Fruit fly (Drosophila melanogaster) whole organism, embryonic: ENCODE results near the gene gukh.

Experiments used
- ATbp ChIP-seq: fragments of 200-800 bp; sonication (Bioruptor generic); optimal IDR thresholded peaks from 2 replicates; lab custom pipeline; 2017; ENCODE audit warnings: missing biosample characterization, mild to moderate bottlenecking, missing genetic modification characterization, missing genetic modification reagents
- Ada2b ChIP-seq: fragments of 200-800 bp; sonication (Bioruptor generic); IDR thresholded peaks from 2 replicates; pipeline ENCODE4 v1.3.6; 2022; ENCODE audit warnings: missing biosample characterization, missing genetic modification characterization
- BEAF-32 ChIP-seq: fragments of 200-800 bp; sonication (Bioruptor generic); optimal IDR thresholded peaks from 3 replicates; lab custom pipeline; 2017; ENCODE audit warnings: missing biosample characterization, missing genetic modification characterization, mild to moderate bottlenecking, moderate library complexity, missing genetic modification reagents
- CG10462 ChIP-seq: fragments of 200-800 bp; sonication (Bioruptor generic); optimal IDR thresholded peaks from 2 replicates; lab custom pipeline; 2016; ENCODE audit warnings: missing biosample characterization, missing genetic modification characterization
- CG11695 ChIP-seq: fragments of 200-800 bp; sonication (Bioruptor generic); IDR thresholded peaks from 3 replicates; pipeline ENCODE4 v1.3.6; 2022; ENCODE audit warnings: missing biosample characterization, missing genetic modification characterization
- CG11723 ChIP-seq: fragments of 200-800 bp; sonication (Bioruptor generic); optimal IDR thresholded peaks from 2 replicates; lab custom pipeline; 2017; ENCODE audit warnings: missing biosample characterization, mild to moderate bottlenecking, missing genetic modification characterization
- CG12071 ChIP-seq: fragments of 200-800 bp; sonication (Bioruptor generic); optimal IDR thresholded peaks from 3 replicates; lab custom pipeline; 2018; ENCODE audit warnings: missing biosample characterization, mild to moderate bottlenecking, missing genetic modification characterization
- CG13296 ChIP-seq: fragments of 200-800 bp; sonication (Bioruptor generic); optimal IDR thresholded peaks from 3 replicates; lab custom pipeline; 2018; ENCODE audit warnings: missing biosample characterization, mild to moderate bottlenecking, missing genetic modification characterization
- CG15514 ChIP-seq: fragments of 200-800 bp; sonication (Bioruptor generic); optimal IDR thresholded peaks from 3 replicates; lab custom pipeline; 2017; ENCODE audit warnings: missing biosample characterization, missing genetic modification characterization, mild to moderate bottlenecking, moderate library complexity, missing genetic modification reagents
- CG1603 ChIP-seq: fragments of 200-800 bp; sonication (Bioruptor generic); optimal IDR thresholded peaks from 2 replicates; lab custom pipeline; 2019; ENCODE audit warnings: missing biosample characterization, mild to moderate bottlenecking, missing genetic modification characterization, moderate library complexity
- CG18619 ChIP-seq: fragments of 200-800 bp; sonication (Bioruptor generic); optimal IDR thresholded peaks from 3 replicates; lab custom pipeline; 2017; ENCODE audit warnings: missing biosample characterization, mild to moderate bottlenecking, missing genetic modification characterization
- CG2202 ChIP-seq: fragments of 200-800 bp; sonication (Bioruptor generic); optimal IDR thresholded peaks from 2 replicates; lab custom pipeline; 2018; ENCODE audit warnings: missing biosample characterization, mild to moderate bottlenecking, missing genetic modification characterization
- CG31365 ChIP-seq: fragments of 200-800 bp; sonication (Bioruptor generic); optimal IDR thresholded peaks from 2 replicates; lab custom pipeline; 2018; ENCODE audit warnings: missing biosample characterization, mild to moderate bottlenecking, missing genetic modification characterization
- CG31388 ChIP-seq: fragments of 200-800 bp; sonication (Bioruptor generic); optimal IDR thresholded peaks from 2 replicates; lab custom pipeline; 2016; ENCODE audit warnings: missing biosample characterization, missing genetic modification characterization
- CG3847 ChIP-seq: fragments of 200-800 bp; sonication (Bioruptor generic); IDR thresholded peaks from 2 replicates; pipeline ENCODE4 v1.3.6; 2022; ENCODE audit warnings: missing biosample characterization, missing genetic modification characterization
- CG4424 ChIP-seq: fragments of 200-800 bp; sonication (Bioruptor generic); optimal IDR thresholded peaks from 3 replicates; lab custom pipeline; 2016; ENCODE audit warnings: missing biosample characterization, missing genetic modification characterization
- CG4730 ChIP-seq: fragments of 200-800 bp; sonication (Bioruptor generic); IDR thresholded peaks from 2 replicates; pipeline ENCODE4 v1.3.6; 2022; ENCODE audit warnings: missing biosample characterization, missing genetic modification characterization
- CG6791 ChIP-seq: fragments of 200-800 bp; sonication (Bioruptor generic); IDR thresholded peaks from 3 replicates; pipeline ENCODE4 v1.3.6; 2022; ENCODE audit warnings: missing biosample characterization, missing genetic modification characterization; ENCODE audit not compliant: partially characterized antibody
- CG8944 ChIP-seq: fragments of 200-800 bp; sonication (Bioruptor generic); optimal IDR thresholded peaks from 3 replicates; lab custom pipeline; 2016; ENCODE audit warnings: missing biosample characterization, missing genetic modification characterization
- CG9876 ChIP-seq: fragments of 200-800 bp; sonication (Bioruptor generic); optimal IDR thresholded peaks from 2 replicates; lab custom pipeline; 2016; ENCODE audit warnings: missing biosample characterization, missing genetic modification characterization
- E2f2 ChIP-seq: fragments of 200-800 bp; sonication (Bioruptor generic); IDR thresholded peaks from 2 replicates; pipeline ENCODE4 v1.3.6; 2022; ENCODE audit warnings: missing biosample characterization, missing genetic modification characterization
- Fer2 ChIP-seq: fragments of 200-800 bp; sonication (Bioruptor generic); optimal IDR thresholded peaks from 2 replicates; lab custom pipeline; 2018; ENCODE audit warnings: missing biosample characterization, mild to moderate bottlenecking, missing genetic modification characterization, moderate library complexity
- Jarid2 ChIP-seq: fragments of 200-800 bp; sonication (Bioruptor generic); optimal IDR thresholded peaks from 3 replicates; lab custom pipeline; 2017; ENCODE audit warnings: mild to moderate bottlenecking, missing biosample characterization, missing genetic modification reagents, missing genetic modification characterization
- Nf-YC ChIP-seq: fragments of 200-800 bp; optimal IDR thresholded peaks from 3 replicates; lab custom pipeline; 2019; ENCODE audit warnings: missing biosample characterization, mild to moderate bottlenecking, missing genetic modification characterization, moderate library complexity
- Oaz ChIP-seq: fragments of 200-800 bp; sonication (Bioruptor generic); IDR thresholded peaks from 2 replicates; pipeline ENCODE4 v1.3.6; 2022; ENCODE audit warnings: missing biosample characterization, missing genetic modification characterization
- Optix ChIP-seq: fragments of 200-800 bp; sonication (Bioruptor generic); IDR thresholded peaks from 3 replicates; pipeline ENCODE4 v1.3.6; 2022; ENCODE audit warnings: missing biosample characterization, missing genetic modification characterization
- Ptx1 ChIP-seq: fragments of 200-800 bp; sonication (Bioruptor generic); IDR thresholded peaks from 2 replicates; pipeline ENCODE4 v1.3.6; 2022; ENCODE audit warnings: missing biosample characterization, missing genetic modification characterization
- Sry-δ ChIP-seq: fragments of 200-800 bp; sonication (Bioruptor generic); optimal IDR thresholded peaks from 2 replicates; lab custom pipeline; 2016; ENCODE audit warnings: missing biosample characterization, missing genetic modification characterization
- Usf ChIP-seq: fragments of 200-800 bp; sonication (Bioruptor generic); optimal IDR thresholded peaks from 2 replicates; lab custom pipeline; 2017; ENCODE audit warnings: missing genotype, missing biosample characterization, missing genetic modification characterization
- abd-A ChIP-seq: fragments of 200-800 bp; sonication (Bioruptor generic); optimal IDR thresholded peaks from 3 replicates; lab custom pipeline; 2019; ENCODE audit warnings: missing biosample characterization, mild to moderate bottlenecking, missing genetic modification characterization, moderate library complexity
- cwo ChIP-seq: fragments of 200-800 bp; sonication (Bioruptor generic); optimal IDR thresholded peaks from 3 replicates; lab custom pipeline; 2017; ENCODE audit warnings: missing biosample characterization, missing genetic modification characterization, mild to moderate bottlenecking, moderate library complexity, missing genetic modification reagents
- dan ChIP-seq: fragments of 200-800 bp; sonication (Bioruptor generic); IDR thresholded peaks from 2 replicates; pipeline ENCODE4 v1.3.6; 2022; ENCODE audit warnings: missing biosample characterization, missing genetic modification characterization
- dimm ChIP-seq: fragments of 200-800 bp; sonication (Bioruptor generic); IDR thresholded peaks from 2 replicates; pipeline ENCODE4 v1.3.6; 2022; ENCODE audit warnings: missing biosample characterization, missing genetic modification characterization
- grau ChIP-seq: fragments of 200-800 bp; optimal IDR thresholded peaks from 3 replicates; lab custom pipeline; 2019; ENCODE audit warnings: missing biosample characterization, mild to moderate bottlenecking, missing genetic modification characterization, moderate library complexity
- grn ChIP-seq: fragments of 200-800 bp; sonication (Bioruptor generic); optimal IDR thresholded peaks from 3 replicates; lab custom pipeline; 2017; ENCODE audit warnings: missing biosample characterization, missing genetic modification characterization
- kah ChIP-seq: fragments of 200-800 bp; sonication (Bioruptor generic); optimal IDR thresholded peaks from 2 replicates; lab custom pipeline; 2018; ENCODE audit warnings: missing biosample characterization, mild to moderate bottlenecking, missing genetic modification characterization
- kni ChIP-seq: fragments of 200-800 bp; sonication (Bioruptor generic); optimal IDR thresholded peaks from 3 replicates; lab custom pipeline; 2017; ENCODE audit warnings: mild to moderate bottlenecking, missing biosample characterization, missing genetic modification reagents, missing genetic modification characterization
- lilli ChIP-seq: fragments of 200-800 bp; sonication (Bioruptor generic); optimal IDR thresholded peaks from 3 replicates; lab custom pipeline; 2016; ENCODE audit warnings: missing biosample characterization, missing genetic modification characterization
- luna ChIP-seq: fragments of 200-800 bp; sonication (Bioruptor generic); optimal IDR thresholded peaks from 2 replicates; lab custom pipeline; 2016; ENCODE audit warnings: missing biosample characterization, missing genetic modification characterization
- nom ChIP-seq: fragments of 200-800 bp; sonication (Bioruptor generic); optimal IDR thresholded peaks from 2 replicates; lab custom pipeline; 2017; ENCODE audit warnings: missing biosample characterization, missing genetic modification characterization, mild to moderate bottlenecking, moderate library complexity, missing genetic modification reagents
- phol ChIP-seq: fragments of 200-800 bp; sonication (Bioruptor generic); optimal IDR thresholded peaks from 3 replicates; lab custom pipeline; 2018; ENCODE audit warnings: missing biosample characterization, mild to moderate bottlenecking, missing genetic modification characterization, moderate library complexity
- sd ChIP-seq: fragments of 200-800 bp; sonication (Bioruptor generic); optimal IDR thresholded peaks from 3 replicates; lab custom pipeline; 2018; ENCODE audit warnings: missing biosample characterization, mild to moderate bottlenecking, missing genetic modification characterization, moderate library complexity
- sisA ChIP-seq: fragments of 200-800 bp; sonication (Bioruptor generic); IDR thresholded peaks from 2 replicates; pipeline ENCODE4 v1.3.6; 2022; ENCODE audit warnings: missing biosample characterization, missing genetic modification characterization
- sna ChIP-seq: fragments of 200-800 bp; sonication (Bioruptor generic); IDR thresholded peaks from 2 replicates; pipeline ENCODE4 v1.3.6; 2022; ENCODE audit warnings: missing biosample characterization, missing genetic modification characterization; ENCODE audit not compliant: partially characterized antibody
- so ChIP-seq: fragments of 200-800 bp; sonication (Bioruptor generic); IDR thresholded peaks from 3 replicates; pipeline ENCODE4 v1.3.6; 2022; ENCODE audit warnings: missing biosample characterization, missing genetic modification characterization
- stc ChIP-seq: fragments of 200-800 bp; sonication (Bioruptor generic); IDR thresholded peaks from 2 replicates; pipeline ENCODE4 v1.3.6; 2022; ENCODE audit warnings: missing biosample characterization, missing genetic modification characterization
- twi ChIP-seq: fragments of 200-800 bp; optimal IDR thresholded peaks from 2 replicates; lab custom pipeline; 2019; ENCODE audit warnings: missing biosample characterization, mild to moderate bottlenecking, missing genetic modification characterization, moderate library complexity
- unpg ChIP-seq: fragments of 200-800 bp; sonication (Bioruptor generic); optimal IDR thresholded peaks from 3 replicates; lab custom pipeline; 2018; ENCODE audit warnings: missing biosample characterization, mild to moderate bottlenecking, missing genetic modification characterization, moderate library complexity

The gukh gene

DNA sequence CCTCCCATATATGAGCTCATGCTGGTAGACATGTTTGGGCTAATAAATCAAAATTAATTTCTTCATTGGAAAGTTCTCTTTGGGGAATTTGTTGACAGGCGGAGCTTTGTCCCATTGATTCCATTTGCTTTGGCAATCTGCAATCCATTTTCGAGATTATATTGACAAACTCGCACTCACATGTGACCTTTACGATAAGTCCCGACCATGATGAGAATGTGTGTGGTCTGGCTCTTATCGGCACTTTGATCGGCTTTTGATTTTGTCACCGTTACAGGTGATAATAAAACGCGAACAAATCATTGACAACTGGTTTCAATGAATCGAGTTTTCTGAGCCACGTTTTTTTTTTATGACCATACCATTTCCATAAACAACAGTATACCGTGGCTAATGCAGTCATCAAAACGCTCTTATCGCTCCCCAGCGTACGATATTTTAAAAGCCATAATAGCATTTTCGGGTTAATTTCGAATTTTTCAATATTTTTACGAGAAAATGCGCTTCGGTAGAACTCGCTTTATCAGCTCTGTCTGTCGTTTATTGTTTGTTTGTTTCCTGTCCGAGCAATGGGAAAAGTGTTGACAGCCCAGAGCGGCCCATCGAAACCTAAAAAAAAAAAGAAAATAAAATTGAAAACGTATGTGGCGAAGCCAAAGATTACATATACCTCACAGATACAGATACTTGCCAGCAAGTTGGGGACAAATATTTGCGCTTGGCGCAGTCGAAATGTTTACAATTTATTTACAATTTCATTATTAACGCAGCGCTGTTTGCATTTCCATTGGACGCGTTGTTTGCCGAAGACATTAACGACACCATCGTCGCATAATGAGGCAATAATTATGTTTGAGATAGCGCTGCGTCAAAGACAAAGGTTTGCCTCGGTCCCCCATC lies 13.8 kb downstream of the gukh start (continued):
- TF ChIP-seq CG6791 (GFP tag; lab: Robert Waterston, UW), result no peak
- TF ChIP-seq dan, result no peak
- TF ChIP-seq CG1603 (tag; lab: Kevin White, UChicago), result peak; percentile 84
- no peak for TF ChIP-seq sisA (GFP tag; lab: Robert Waterston, UW)
- TF ChIP-seq CG8944 (GFP tag; lab: Kevin White, UChicago), result no peak
- TF ChIP-seq dimm (GFP tag; lab: Robert Waterston, UW), result peak; percentile 28; the same call in 1 of the 2 replicates
- TF ChIP-seq Ada2b (GFP tag; lab: Robert Waterston, UW), result no peak
- TF ChIP-seq kni (GFP tag; lab: Kevin White, UChicago), result peak; percentile 87
- peak; percentile 31 for TF ChIP-seq CG13296 (GFP tag; lab: Kevin White, UChicago)
- peak; percentile 78 for TF ChIP-seq unpg (GFP tag; lab: Kevin White, UChicago)
- peak; percentile 19 for TF ChIP-seq Usf (GFP tag; lab: Kevin White, UChicago)
- no peak for TF ChIP-seq phol (tag; lab: Kevin White, UChicago)
- peak; percentile 83 for TF ChIP-seq CG10462
- no peak for TF ChIP-seq CG31388
- TF ChIP-seq CG11695, result no peak
- peak; percentile 79; the same call in 1 of the 2 replicates for TF ChIP-seq stc (GFP tag; lab: Robert Waterston, UW)
- TF ChIP-seq kah (GFP tag; lab: Kevin White, UChicago), result peak; percentile 50
- peak; percentile 86 for TF ChIP-seq CG18619
- no peak for TF ChIP-seq Ptx1 (GFP tag; lab: Robert Waterston, UW)
- TF ChIP-seq CG11723 (GFP tag; lab: Kevin White, UChicago), result peak; percentile 93
- no peak for TF ChIP-seq luna (GFP tag; lab: Kevin White, UChicago)
- TF ChIP-seq sna (GFP tag; lab: Robert Waterston, UW), result no peak
- no peak for TF ChIP-seq CG15514 (GFP tag; lab: Kevin White, UChicago)
- TF ChIP-seq cwo (GFP tag; lab: Kevin White, UChicago), result peak; percentile 25
- TF ChIP-seq so (GFP tag; lab: Robert Waterston, UW), result peak; percentile 84
- TF ChIP-seq CG2202, result peak; percentile 99
- no peak for TF ChIP-seq CG4730 (GFP tag; lab: Robert Waterston, UW)
- TF ChIP-seq E2f2 (GFP tag; lab: Robert Waterston, UW), result peak; percentile 61; the same call in 1 of the 2 replicates
- peak; percentile 13 for TF ChIP-seq sd (tag; lab: Kevin White, UChicago)
- no peak for TF ChIP-seq nom
- TF ChIP-seq twi (tag; lab: Kevin White, UChicago), result peak; percentile 65
- peak; percentile 5 for TF ChIP-seq CG9876 (GFP tag; lab: Kevin White, UChicago)
- no peak for TF ChIP-seq Sry-δ (GFP tag; lab: Kevin White, UChicago)
- no peak for TF ChIP-seq Nf-YC
- TF ChIP-seq BEAF-32 (GFP tag; lab: Kevin White, UChicago), result no peak
- peak; percentile 74; the same call in 2 of the 3 replicates for TF ChIP-seq Optix (GFP tag; lab: Robert Waterston, UW)
- no peak for TF ChIP-seq Jarid2 (GFP tag; lab: Kevin White, UChicago)
- TF ChIP-seq CG12071 (GFP tag; lab: Kevin White, UChicago), result peak; percentile 71
- peak; percentile 98 for TF ChIP-seq ATbp (GFP tag; lab: Kevin White, UChicago)
- peak; percentile 58 for TF ChIP-seq CG31365 (tag; lab: Kevin White, UChicago)
- TF ChIP-seq CG3847 (GFP tag; lab: Robert Waterston, UW), result peak; percentile 33; the same call in 1 of the 2 replicates
- TF ChIP-seq grau (tag; lab: Kevin White, UChicago), result peak; percentile 39
- TF ChIP-seq Oaz (GFP tag; lab: Robert Waterston, UW), result no peak
- peak; percentile 85 for TF ChIP-seq abd-A (tag; lab: Kevin White, UChicago)
- TF ChIP-seq CG4424 (GFP tag; lab: Kevin White, UChicago), result no peak
- TF ChIP-seq grn (GFP tag; lab: Kevin White, UChicago), result peak; percentile 91
- no peak for TF ChIP-seq Fer2 (tag; lab: Kevin White, UChicago)
- peak; percentile 1 for TF ChIP-seq lilli (GFP tag; lab: Kevin White, UChicago)
